Fruit fly (Drosophila melanogaster) Kc167 (cell line): ENCODE measurements around the gene COX7A.

Source experiments
- Sin3A ChIP-seq: fragments of >200 bp; optimal IDR thresholded peaks from 2 replicates; lab custom pipeline; 2018; ENCODE audit warnings: missing external identifiers
- h ChIP-seq: fragments of >200 bp; optimal IDR thresholded peaks from 3 replicates; lab custom pipeline; 2018; ENCODE audit warnings: missing external identifiers
- insv ChIP-seq: fragments of >200 bp; optimal IDR thresholded peaks from 3 replicates; lab custom pipeline; 2018; ENCODE audit warnings: missing external identifiers
- psq ChIP-seq: fragments of >200 bp; optimal IDR thresholded peaks from 2 replicates; lab custom pipeline; 2017; ENCODE audit warnings: missing external identifiers
- ttk ChIP-seq: sonication (Bioruptor generic); optimal IDR thresholded peaks from 2 replicates; lab custom pipeline; 2017; ENCODE audit warnings: missing external identifiers

- TF ChIP-seq psq (lab: Kevin White, UChicago): no peak
- no peak for TF ChIP-seq insv (lab: Kevin White, UChicago)
- no peak for TF ChIP-seq ttk (lab: Kevin White, UChicago)
- TF ChIP-seq Sin3A (lab: Kevin White, UChicago): no peak
- no peak for TF ChIP-seq h (lab: Kevin White, UChicago)
Measured at dm6 chr3R:8347835-8348234, 7.0 kb upstream of the COX7A start.
